Fruit fly (Drosophila melanogaster): ENCODE data around the gene Hyls1.

dm6 chr2L:16321872-16322631 lies 30.4 kb downstream of the Hyls1 start:
- TF ChIP-seq CG10348 (GFP tag; IDR thresholded peaks at IDR 0.05) (no peak), CG8301 (tag; optimal IDR thresholded peaks at IDR 0.05) (no peak)

Measured in whole organism, pupa.